Worm (Caenorhabditis elegans): ENCODE results near the gene F15D4.2.

The F15D4.2 gene

DNA sequence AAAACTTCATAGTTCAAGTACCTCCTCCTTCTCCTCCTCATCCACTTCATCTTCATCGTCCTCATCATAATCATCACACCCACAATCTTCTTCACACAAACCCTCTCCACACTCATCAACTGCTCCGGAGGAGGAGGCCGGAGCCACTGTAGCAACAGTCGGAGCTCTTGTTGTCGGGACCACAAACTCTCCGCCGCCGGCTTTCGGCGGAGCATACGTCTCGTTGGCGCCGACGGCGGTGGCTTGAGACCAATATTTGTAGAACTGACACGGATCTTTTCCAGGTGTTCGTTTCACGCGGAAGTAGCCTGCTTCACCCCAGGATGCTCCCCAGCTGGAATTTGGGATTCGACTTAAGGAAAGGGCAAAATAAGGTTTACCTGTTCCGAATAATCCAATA is 23.7 kb downstream of the F15D4.2 start:
- TF ChIP-seq nhr-11 (tag; optimal IDR thresholded peaks at IDR 0.05): no peak
- no peak for TF ChIP-seq R02D3.7 (tag; optimal IDR thresholded peaks at IDR 0.05)
- no peak for TF ChIP-seq unc-62 (GFP tag; optimal IDR thresholded peaks at IDR 0.05)
- TF ChIP-seq ceh-16 (tag; optimal IDR thresholded peaks at IDR 0.05): no peak
- TF ChIP-seq zag-1 (tag; optimal IDR thresholded peaks at IDR 0.05): no peak

DNA sequence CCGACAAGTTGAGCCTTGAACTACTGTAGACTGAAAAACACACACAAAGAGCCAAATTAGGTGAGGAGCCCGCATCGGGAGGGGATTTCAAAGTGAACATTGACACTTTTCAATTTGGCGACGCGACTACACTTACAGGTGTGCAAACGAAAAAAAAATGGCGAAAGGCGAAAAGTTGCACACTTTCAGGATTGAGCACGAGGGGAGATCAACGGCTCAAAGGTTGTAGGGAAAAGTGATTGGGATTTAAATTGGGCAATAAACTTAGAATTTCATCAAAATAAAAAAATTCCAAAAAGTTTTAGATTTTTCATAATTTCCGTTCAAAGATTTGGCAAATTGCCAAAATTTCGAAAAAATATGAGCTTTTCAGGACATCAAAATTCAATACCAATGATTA is 27.1 kb downstream of the F15D4.2 start, which contains the start of gene F15D4.4:
Gene F15D4.4, minus strand, starts transcription at position 101 of the 400 bp plus-strand sequence.
- TF ChIP-seq aly-2 (tag; optimal IDR thresholded peaks at IDR 0.05) (no peak), ama-1 (optimal IDR thresholded peaks at IDR 0.05) (no peak), nfya-1 (tag; optimal IDR thresholded peaks at IDR 0.05; ENCODE audit: insufficient read depth) (no peak), tbx-2 (tag; optimal IDR thresholded peaks at IDR 0.05) (no peak), nhr-77 (tag; optimal IDR thresholded peaks at IDR 0.05) (no peak), skn-1 (tag; optimal IDR thresholded peaks at IDR 0.05) (no peak), egl-27 (tag; optimal IDR thresholded peaks at IDR 0.05) (no peak), ceh-16 (tag; optimal IDR thresholded peaks at IDR 0.05) (no peak), pqm-1 (tag; optimal IDR thresholded peaks at IDR 0.05) (no peak), daf-12 (tag; optimal IDR thresholded peaks at IDR 0.05) (no peak), ztf-11 (tag; optimal IDR thresholded peaks at IDR 0.05) (no peak), fkh-10 (GFP tag; optimal IDR thresholded peaks at IDR 0.05) (no peak), lin-39 (tag; optimal IDR thresholded peaks at IDR 0.05) (no peak)

DNA sequence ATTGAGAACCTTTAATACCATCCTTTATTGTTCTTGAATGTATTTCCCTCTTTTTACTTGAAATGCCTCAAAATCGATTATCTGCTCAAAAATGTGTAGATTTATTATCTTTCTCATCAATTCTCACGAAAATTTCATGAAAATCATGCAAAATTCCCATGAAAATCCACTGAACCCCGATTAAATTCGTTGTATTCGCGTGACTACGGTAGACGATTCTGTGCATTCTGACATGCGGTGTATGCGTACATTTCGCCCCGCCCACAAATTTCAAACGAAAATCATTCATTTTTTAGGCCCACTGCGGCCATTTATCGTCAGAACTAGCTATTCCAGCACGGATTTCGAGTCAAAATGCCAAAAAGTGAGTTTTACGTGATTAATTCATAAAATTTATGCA is 29.2 kb downstream of the F15D4.2 start, which contains the start of gene F15D4.5:
Gene F15D4.5, plus strand, starts transcription at position 301 of the 400 bp plus-strand sequence.
- no peak for TF ChIP-seq nfya-1 (tag; optimal IDR thresholded peaks at IDR 0.05; ENCODE audit: insufficient read depth)
- no peak for TF ChIP-seq pqm-1 (tag; optimal IDR thresholded peaks at IDR 0.05)
- no peak for TF ChIP-seq zag-1 (tag; optimal IDR thresholded peaks at IDR 0.05)
- no peak for TF ChIP-seq aly-2 (tag; optimal IDR thresholded peaks at IDR 0.05)

DNA sequence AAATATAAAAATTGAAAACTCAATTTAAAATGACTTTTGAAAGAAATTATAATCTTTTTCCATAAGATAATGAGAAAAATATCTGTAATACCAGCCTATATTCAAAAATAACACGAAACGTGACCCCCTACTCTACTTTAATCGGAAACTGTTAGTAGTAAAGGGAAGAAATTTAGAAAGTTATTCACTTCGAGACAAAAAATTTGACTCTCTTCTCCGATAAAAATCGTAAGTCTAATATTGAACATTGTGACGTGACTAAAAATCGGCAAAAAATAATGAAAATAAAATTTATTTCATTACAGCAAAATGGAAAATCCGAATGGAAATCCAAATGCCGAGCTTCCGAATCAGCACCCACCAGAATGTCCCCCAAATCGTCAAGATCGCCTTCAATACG is 33.0 kb downstream of the F15D4.2 start, which contains the start of gene F15D4.6:
Gene F15D4.6, plus strand, starts transcription at position 301 of the 400 bp plus-strand sequence.
- no peak for TF ChIP-seq ceh-16 (tag; optimal IDR thresholded peaks at IDR 0.05)
- TF ChIP-seq hmg-11 (tag; optimal IDR thresholded peaks at IDR 0.05): no peak
- no peak for TF ChIP-seq fos-1 (tag; optimal IDR thresholded peaks at IDR 0.05)
- no peak for TF ChIP-seq nhr-12 (tag; optimal IDR thresholded peaks at IDR 0.05)
- TF ChIP-seq elt-1 (tag; optimal IDR thresholded peaks at IDR 0.05): no peak
- no peak for TF ChIP-seq lsy-12 (tag; optimal IDR thresholded peaks at IDR 0.05)
- no peak for TF ChIP-seq snpc-4 (tag; optimal IDR thresholded peaks at IDR 0.05)
- TF ChIP-seq nhr-67 (tag; optimal IDR thresholded peaks at IDR 0.05): no peak
- no peak for TF ChIP-seq sea-2 (GFP tag; optimal IDR thresholded peaks at IDR 0.05)
- TF ChIP-seq aly-2 (tag; optimal IDR thresholded peaks at IDR 0.05): no peak
- TF ChIP-seq unc-39 (tag; optimal IDR thresholded peaks at IDR 0.05): no peak
- no peak for TF ChIP-seq R02D3.7 (tag; optimal IDR thresholded peaks at IDR 0.05)
- no peak for TF ChIP-seq lin-15B (tag; optimal IDR thresholded peaks at IDR 0.05)

DNA sequence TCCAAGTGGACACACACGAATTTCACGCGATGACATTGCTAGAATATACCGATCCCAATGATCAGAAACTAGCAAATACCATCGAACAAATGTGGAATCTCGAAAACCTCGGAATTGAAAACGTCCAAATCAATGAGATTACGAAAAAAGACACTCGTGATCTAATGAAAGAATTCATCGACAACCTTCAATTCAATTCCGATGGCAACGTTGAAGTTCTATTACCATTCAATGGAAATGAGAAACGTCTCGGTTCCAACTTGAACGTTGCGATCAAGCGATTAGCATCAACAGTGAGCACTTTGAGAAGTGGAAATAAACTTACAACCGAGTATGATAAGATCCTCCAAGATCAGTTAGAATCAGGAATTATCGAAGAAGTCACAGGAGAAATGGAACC is 39.4 kb downstream of the F15D4.2 start:
- TF ChIP-seq ceh-16 (tag; optimal IDR thresholded peaks at IDR 0.05): no peak
- no peak for TF ChIP-seq nhr-77 (tag; optimal IDR thresholded peaks at IDR 0.05)
- no peak for TF ChIP-seq nhr-11 (tag; optimal IDR thresholded peaks at IDR 0.05)
- no peak for TF ChIP-seq aly-2 (tag; optimal IDR thresholded peaks at IDR 0.05)
- TF ChIP-seq sea-2 (GFP tag; optimal IDR thresholded peaks at IDR 0.05): no peak
- TF ChIP-seq daf-12 (tag; optimal IDR thresholded peaks at IDR 0.05): no peak
- no peak for TF ChIP-seq R02D3.7 (tag; optimal IDR thresholded peaks at IDR 0.05)
- no peak for TF ChIP-seq lin-39 (tag; optimal IDR thresholded peaks at IDR 0.05)
- TF ChIP-seq egl-27 (tag; optimal IDR thresholded peaks at IDR 0.05): no peak
- no peak for TF ChIP-seq fos-1 (tag; optimal IDR thresholded peaks at IDR 0.05)
- TF ChIP-seq pha-4 (tag; optimal IDR thresholded peaks at IDR 0.05): no peak
- no peak for TF ChIP-seq nhr-43 (tag; optimal IDR thresholded peaks at IDR 0.05; ENCODE audit: poor library complexity, severe bottlenecking)
- TF ChIP-seq ceh-28 (tag; optimal IDR thresholded peaks at IDR 0.05): no peak
- TF ChIP-seq ceh-9 (tag; optimal IDR thresholded peaks at IDR 0.05): no peak
- TF ChIP-seq unc-39 (tag; optimal IDR thresholded peaks at IDR 0.05): no peak
- no peak for TF ChIP-seq ceh-82 (tag; optimal IDR thresholded peaks at IDR 0.05)
- TF ChIP-seq fkh-10 (GFP tag; optimal IDR thresholded peaks at IDR 0.05): no peak
- no peak for TF ChIP-seq jun-1 (tag; optimal IDR thresholded peaks at IDR 0.05)

All from whole organism, L3 larva.